Worm (Caenorhabditis elegans): ENCODE data around the gene H40L08.1.
A peak's percentile ranks its signal among the peaks of the same experiment; 100 is the strongest.

The H40L08.1 gene

DNA sequence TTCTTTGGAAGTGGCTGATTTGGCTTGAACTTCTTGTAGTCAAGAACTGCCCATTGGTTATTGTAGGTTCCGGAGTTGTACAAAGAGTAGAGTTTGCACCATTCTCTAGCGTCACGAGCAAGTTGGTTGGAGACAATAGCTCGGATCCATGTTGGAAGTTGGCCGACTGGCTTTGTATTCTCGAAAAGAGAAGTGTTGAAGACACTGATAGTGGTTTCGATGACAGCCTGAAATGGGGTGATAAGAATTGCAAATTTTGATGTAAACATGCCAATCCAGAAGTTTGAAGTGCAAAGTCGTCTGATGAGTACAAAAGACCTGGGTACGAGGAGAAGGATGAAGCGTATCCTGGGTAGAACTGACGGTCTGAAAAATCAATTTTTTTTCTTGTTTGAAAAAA lies 12.4 kb upstream of the H40L08.1 start (continued):
- TF ChIP-seq ceh-62 (tag; optimal IDR thresholded peaks at IDR 0.05) (no peak), D1046.2 (GFP tag; IDR thresholded peaks at IDR 0.05) (no peak), lsy-2 (tag; optimal IDR thresholded peaks at IDR 0.05) (no peak), lin-38 (GFP tag; IDR thresholded peaks at IDR 0.05) (no peak), hlh-11 (tag; optimal IDR thresholded peaks at IDR 0.05) (peak; percentile 20), R02D3.7 (tag; optimal IDR thresholded peaks at IDR 0.05) (no peak), mdl-1 (tag; optimal IDR thresholded peaks at IDR 0.05) (no peak), lir-3 (tag; optimal IDR thresholded peaks at IDR 0.05) (no peak), ZK546.5 (tag; optimal IDR thresholded peaks at IDR 0.05) (no peak), nhr-41 (GFP tag; IDR thresholded peaks at IDR 0.05) (no peak), arid-1 (GFP tag; conservative IDR thresholded peaks at IDR 0.05) (no peak), madf-5 (GFP tag; IDR thresholded peaks at IDR 0.05) (no peak), nhr-25 (tag; optimal IDR thresholded peaks at IDR 0.05; ENCODE audit: borderline replicate concordance, insufficient read depth) (no peak), nhr-102 (tag; optimal IDR thresholded peaks at IDR 0.05) (no peak), zfp-2 (tag; optimal IDR thresholded peaks at IDR 0.05) (no peak), ceh-28 (tag; optimal IDR thresholded peaks at IDR 0.05) (no peak), dmd-8 (GFP tag; IDR thresholded peaks at IDR 0.05) (no peak), daf-8 (GFP tag; IDR thresholded peaks at IDR 0.05) (no peak), ceh-32 (tag; optimal IDR thresholded peaks at IDR 0.05; ENCODE audit: poor library complexity) (no peak), daf-16 (GFP tag; optimal IDR thresholded peaks at IDR 0.05) (no peak), daf-16 (tag; optimal IDR thresholded peaks at IDR 0.05) (peak; percentile 63), pqm-1 (tag; optimal IDR thresholded peaks at IDR 0.05) (peak; percentile 27), ceh-44 (GFP tag; IDR thresholded peaks at IDR 0.05) (no peak), daf-12 (tag; optimal IDR thresholded peaks at IDR 0.05) (no peak), lin-29 (GFP tag; IDR thresholded peaks at IDR 0.05) (no peak), mdt-29 (GFP tag; IDR thresholded peaks at IDR 0.05) (no peak), dve-1 (tag; optimal IDR thresholded peaks at IDR 0.05; ENCODE audit: insufficient read depth) (peak; percentile 20), F10B5.3 (tag; optimal IDR thresholded peaks at IDR 0.05) (no peak)

- TF ChIP-seq lim-7 (GFP tag; IDR thresholded peaks at IDR 0.05) (no peak), unc-62 (GFP tag; optimal IDR thresholded peaks at IDR 0.05 in 1 of 2) (peak in 1 of 2 experiments; percentile 73), unc-62 (tag; optimal IDR thresholded peaks at IDR 0.05) (no peak)
Observed at ce11 chrX:15094973-15095372, 11.1 kb upstream of the H40L08.1 start, which contains the start of gene F09B12.7. F09B12.7 (minus strand) TSS chrX:15095073.

ce11 chrX:15092775-15093386 lies 9.0 kb upstream of the H40L08.1 start:
- peak; percentile 5 for TF ChIP-seq snpc-4 (tag; optimal IDR thresholded peaks at IDR 0.05)
- TF ChIP-seq F44E2.7 (GFP tag; IDR thresholded peaks at IDR 0.05) = no peak
- peak; percentile 67 for TF ChIP-seq aha-1 (tag)
- TF ChIP-seq unc-62 (GFP tag; optimal IDR thresholded peaks at IDR 0.05 in 1 of 2) = peak in 1 of 2 experiments; percentile 74
- no peak for TF ChIP-seq unc-62 (tag; optimal IDR thresholded peaks at IDR 0.05)
- no peak for TF ChIP-seq lim-7 (GFP tag; IDR thresholded peaks at IDR 0.05)

- peak; percentile 28 for TF ChIP-seq dve-1 (tag; optimal IDR thresholded peaks at IDR 0.05; ENCODE audit: insufficient read depth)
- no peak for TF ChIP-seq lin-1 (GFP tag; IDR thresholded peaks at IDR 0.05)
- no peak for TF ChIP-seq F26F4.8 (GFP tag; conservative IDR thresholded peaks at IDR 0.05)
- no peak for TF ChIP-seq lim-7 (GFP tag; IDR thresholded peaks at IDR 0.05)
- peak; percentile 81 for TF ChIP-seq dmd-6 (GFP tag; IDR thresholded peaks at IDR 0.05)
- peak; percentile 16 for TF ChIP-seq hlh-11 (tag; optimal IDR thresholded peaks at IDR 0.05)
- TF ChIP-seq attf-4 (tag; optimal IDR thresholded peaks at IDR 0.05) = no peak
- TF ChIP-seq nhr-77 (tag; optimal IDR thresholded peaks at IDR 0.05) = peak; percentile 17
- TF ChIP-seq R02D3.7 (tag; optimal IDR thresholded peaks at IDR 0.05) = no peak
- no peak for TF ChIP-seq daf-16 (GFP tag; optimal IDR thresholded peaks at IDR 0.05)
- peak; percentile 33 for TF ChIP-seq daf-16 (tag; optimal IDR thresholded peaks at IDR 0.05)
- peak; percentile 20 for TF ChIP-seq hlh-30 (tag; optimal IDR thresholded peaks at IDR 0.05; ENCODE audit: insufficient read depth)
- TF ChIP-seq nhr-28 (tag; optimal IDR thresholded peaks at IDR 0.05) = peak; percentile 54
- TF ChIP-seq pqm-1 (tag; optimal IDR thresholded peaks at IDR 0.05) = peak; percentile 62
- no peak for TF ChIP-seq daf-12 (tag; optimal IDR thresholded peaks at IDR 0.05)
Observed at ce11 chrX:15089123-15089522, 5.2 kb upstream of the H40L08.1 start, which contains the start of gene flr-4. flr-4 (plus strand) TSS chrX:15089397.

Data from whole organism, L4 larva.